Fruit fly (Drosophila melanogaster): Measurements from ENCODE around the gene CG13639.

Gene CG13639

DNA sequence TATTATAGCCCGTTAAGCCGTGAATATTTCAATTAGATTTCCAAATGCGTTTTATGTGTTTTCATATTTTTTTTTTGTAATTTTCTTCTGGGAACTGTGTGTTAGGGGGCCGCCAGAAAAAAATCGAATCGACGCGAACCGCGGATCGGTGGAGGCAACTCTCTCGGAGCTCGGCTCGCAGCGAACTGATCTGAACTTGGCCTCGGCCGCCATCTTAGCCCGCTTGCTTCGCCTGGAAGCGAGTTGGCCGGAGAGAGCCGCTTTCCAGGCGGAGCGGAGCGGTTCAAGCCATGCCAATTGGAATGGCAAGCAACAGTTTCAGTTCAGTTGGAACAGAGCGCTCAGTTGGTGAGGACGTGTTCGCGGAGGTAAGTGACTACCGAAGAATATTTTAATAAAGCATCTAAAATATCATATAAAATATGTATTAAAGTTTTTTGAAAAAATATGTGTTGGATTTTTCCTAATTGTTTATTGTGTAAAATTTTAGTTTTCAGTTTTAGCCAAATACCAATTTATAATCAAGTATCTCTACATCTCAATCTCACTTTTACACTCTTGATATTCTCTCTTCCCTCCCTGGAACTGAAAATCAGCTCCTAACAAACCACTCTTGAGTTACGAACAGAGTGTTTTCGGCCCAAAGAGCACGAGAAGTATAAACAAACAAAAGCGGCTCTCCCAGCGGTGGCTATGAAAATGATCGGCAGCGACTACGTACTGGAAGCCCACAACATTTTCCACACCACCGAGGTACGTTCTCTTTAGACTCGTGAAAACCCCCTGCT lies 34.4 kb upstream of the CG13639 start, which contains the start of the genes CG31121 and CG11069 (continued):
- no peak for TF ChIP-seq Camta (GFP tag; optimal IDR thresholded peaks at IDR 0.05)
- no peak for TF ChIP-seq CG6813 (GFP tag; optimal IDR thresholded peaks at IDR 0.05)
- TF ChIP-seq gem (tag; optimal IDR thresholded peaks at IDR 0.05) = no peak
- no peak for TF ChIP-seq ash1 (GFP tag; optimal IDR thresholded peaks at IDR 0.05)
- TF ChIP-seq CG7928 (GFP tag; optimal IDR thresholded peaks at IDR 0.05) = no peak
- no peak for TF ChIP-seq CG5953 (GFP tag; IDR thresholded peaks at IDR 0.05)
- TF ChIP-seq Hmr (GFP tag; optimal IDR thresholded peaks at IDR 0.05) = no peak
- TF ChIP-seq Doc2 (GFP tag; IDR thresholded peaks at IDR 0.05) = no peak
- TF ChIP-seq Xrp1 (GFP tag; IDR thresholded peaks at IDR 0.05) = 0 out of 2 replicates have a peak, but pooled peaks have one; percentile 5
- no peak for TF ChIP-seq CG11398 (GFP tag; optimal IDR thresholded peaks at IDR 0.05)
- TF ChIP-seq CG1529 (GFP tag; optimal IDR thresholded peaks at IDR 0.05) = no peak
- peak; percentile 45 for TF ChIP-seq bbx (GFP tag; IDR thresholded peaks at IDR 0.05; ENCODE audit: partially characterized antibody)
- no peak for TF ChIP-seq pho (GFP tag; optimal IDR thresholded peaks at IDR 0.05)
- TF ChIP-seq CG42726 (GFP tag; IDR thresholded peaks at IDR 0.05; ENCODE audit: partially characterized antibody) = peak; percentile 45; the same call in 1 of the 2 replicates
- TF ChIP-seq nom (GFP tag; optimal IDR thresholded peaks at IDR 0.05) = peak; percentile 41
- TF ChIP-seq D19A (tag; optimal IDR thresholded peaks at IDR 0.05) = no peak
- no peak for TF ChIP-seq CG3995 (GFP tag; optimal IDR thresholded peaks at IDR 0.05)
- no peak for TF ChIP-seq bowl (GFP tag; IDR thresholded peaks at IDR 0.05)
- TF ChIP-seq Scr (GFP tag; IDR thresholded peaks at IDR 0.05; ENCODE audit: partially characterized antibody) = no peak
- TF ChIP-seq Hr78 (GFP tag; optimal IDR thresholded peaks at IDR 0.05) = peak in 1 of 2 experiments; percentile 2
- no peak for TF ChIP-seq Bgb (GFP tag; IDR thresholded peaks at IDR 0.05; ENCODE audit: partially characterized antibody)
- peak; percentile 74 for TF ChIP-seq z (GFP tag; IDR thresholded peaks at IDR 0.05)
- TF ChIP-seq otp (GFP tag; IDR thresholded peaks at IDR 0.05) = 0 out of 3 replicates have a peak, but pooled peaks have one; percentile 43
- no peak for TF ChIP-seq NC2β (GFP tag; optimal IDR thresholded peaks at IDR 0.05)
- TF ChIP-seq tin (GFP tag; optimal IDR thresholded peaks at IDR 0.05) = no peak
- no peak; the same call in 1 of the 2 replicates for TF ChIP-seq ranshi (GFP tag; IDR thresholded peaks at IDR 0.05)
- 0 out of 2 replicates have a peak, but pooled peaks have one; percentile 23 for TF ChIP-seq slbo (GFP tag; IDR thresholded peaks at IDR 0.05)
- TF ChIP-seq Poxn (GFP tag; IDR thresholded peaks at IDR 0.05) = no peak
- no peak for TF ChIP-seq Abd-B (GFP tag; optimal IDR thresholded peaks at IDR 0.05)
- peak; percentile 50; the same call in 1 of the 2 replicates for TF ChIP-seq chm (GFP tag; IDR thresholded peaks at IDR 0.05)
- peak; percentile 45; the same call in 1 of the 2 replicates for TF ChIP-seq Drgx (GFP tag; IDR thresholded peaks at IDR 0.05)
- TF ChIP-seq CG12104 (GFP tag; optimal IDR thresholded peaks at IDR 0.05) = no peak
- TF ChIP-seq Blimp-1 (GFP tag; optimal IDR thresholded peaks at IDR 0.05) = no peak
- no peak for TF ChIP-seq CG1647 (GFP tag; optimal IDR thresholded peaks at IDR 0.05)
- no peak for TF ChIP-seq CG7271 (tag; optimal IDR thresholded peaks at IDR 0.05)
- no peak for TF ChIP-seq CG11560 (tag; IDR thresholded peaks at IDR 0.05)
- TF ChIP-seq slou (GFP tag; optimal IDR thresholded peaks at IDR 0.05) = no peak
- TF ChIP-seq nerfin-2 (GFP tag; IDR thresholded peaks at IDR 0.05; ENCODE audit: partially characterized antibody) = no peak
- TF ChIP-seq sqz (GFP tag; optimal IDR thresholded peaks at IDR 0.05) = peak; percentile 58
- TF ChIP-seq CG16813 (GFP tag; IDR thresholded peaks at IDR 0.05; ENCODE audit: partially characterized antibody) = 0 out of 3 replicates have a peak, but pooled peaks have one; percentile 15
- peak; percentile 50 for TF ChIP-seq kni (GFP tag; optimal IDR thresholded peaks at IDR 0.05)
- no peak for TF ChIP-seq grau (tag; optimal IDR thresholded peaks at IDR 0.05)
- TF ChIP-seq prd (optimal IDR thresholded peaks at IDR 0.05) = no peak
- TF ChIP-seq prd (GFP tag; IDR thresholded peaks at IDR 0.05) = 0 out of 3 replicates have a peak, but pooled peaks have one; percentile 14
- TF ChIP-seq cas (GFP tag; IDR thresholded peaks at IDR 0.05) = no peak
- TF ChIP-seq Elba2 (GFP tag; optimal IDR thresholded peaks at IDR 0.05) = peak; percentile 31
- TF ChIP-seq disco-r (GFP tag; optimal IDR thresholded peaks at IDR 0.05) = no peak
- no peak for TF ChIP-seq nerfin-1 (tag; optimal IDR thresholded peaks at IDR 0.05)
